Worm (Caenorhabditis elegans) whole organism, L1 larva: ENCODE data around the gene F36H9.4.

Experiments used
- Y116A8C.19 ChIP-seq: sonication (generic microtip); optimal IDR thresholded peaks from 2 replicates; lab custom pipeline; 2016; ENCODE audit warnings: missing compliant biosample characterization, missing genetic modification characterization, borderline replicate concordance
- unc-62 ChIP-seq: fragments of 150-350 bp; optimal IDR thresholded peaks from 2 replicates; lab custom pipeline; 2014; ENCODE audit warnings: missing biosample characterization, missing genetic modification reagents, missing genetic modification characterization
- unc-98 ChIP-seq: fragments of 200-800 bp; sonication (Bioruptor generic); IDR thresholded peaks from 2 replicates; pipeline ENCODE4 v1.3.6; 2022; ENCODE audit warnings: missing genetic modification characterization, missing compliant biosample characterization

DNA sequence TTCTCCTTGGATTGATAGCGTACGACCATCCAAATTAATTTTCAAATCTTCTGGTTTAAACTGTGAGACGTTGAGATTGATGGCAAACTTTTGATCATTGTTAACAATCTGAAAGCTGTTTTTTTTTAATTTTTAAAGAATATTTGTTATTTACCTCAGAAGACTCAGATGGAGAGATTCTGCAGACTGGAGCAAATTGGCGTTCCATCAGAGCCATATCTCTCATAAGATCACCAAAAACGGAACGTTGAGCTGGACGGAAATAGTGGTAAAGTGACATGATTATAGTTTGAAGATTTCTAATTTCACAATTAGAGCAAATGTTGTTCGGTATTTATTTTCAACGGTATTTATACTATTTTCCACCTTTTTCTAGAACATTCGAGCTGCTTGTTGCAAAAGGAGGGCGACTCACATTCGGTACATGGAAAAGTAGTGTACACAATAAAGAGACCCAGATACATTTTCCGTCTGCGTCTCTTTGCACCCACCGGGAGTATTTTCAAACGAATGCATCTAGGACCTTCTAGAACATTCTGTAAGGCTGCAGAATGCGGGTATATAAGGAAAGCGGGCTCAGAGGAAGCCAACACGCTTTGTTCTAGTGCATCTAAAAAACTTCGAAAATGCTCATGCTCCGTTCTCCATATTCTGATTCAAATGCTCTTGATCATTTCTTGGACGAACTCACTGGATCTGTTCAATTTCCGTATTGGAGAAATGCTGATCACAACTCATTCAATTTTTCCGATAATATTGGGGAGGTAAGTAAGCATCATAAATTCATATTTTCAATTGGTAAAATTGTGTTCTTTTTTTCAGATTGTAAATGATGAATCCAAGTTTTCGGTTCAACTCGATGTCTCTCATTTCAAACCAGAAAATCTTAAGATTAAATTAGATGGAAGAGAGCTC lies 25.9 kb upstream of the F36H9.4 start, which contains the start of the genes hsp-16.2 and hsp-16.41:
- TF ChIP-seq Y116A8C.19 (tag; lab: Kevin White, UChicago) (no peak), unc-62 (GFP tag; lab: Kevin White, UChicago) (no peak), unc-98 (GFP tag; lab: Robert Waterston, UW) (no peak)
